Worm (Caenorhabditis elegans) whole organism, L3 larva: ENCODE results near the gene tomm-70.

Experiments used
- R02D3.7 ChIP-seq: fragments of 150-350 bp; optimal IDR thresholded peaks from 2 replicates; lab custom pipeline; 2014; ENCODE audit warnings: missing biosample characterization, missing genetic modification characterization
- ZK546.5 ChIP-seq: sonication (generic microtip); optimal IDR thresholded peaks from 2 replicates; lab custom pipeline; 2017; ENCODE audit warnings: missing biosample characterization, missing genetic modification characterization
- ama-1 ChIP-seq: fragments of 150-350 bp; optimal IDR thresholded peaks from 2 replicates; lab custom pipeline; 2018
- ceh-82 ChIP-seq: fragments of 150-350 bp; optimal IDR thresholded peaks from 2 replicates; lab custom pipeline; 2014; ENCODE audit warnings: missing biosample characterization, missing genetic modification characterization
- egl-27 ChIP-seq: sonication (generic microtip); optimal IDR thresholded peaks from 4 replicates; lab custom pipeline; 2017; ENCODE audit warnings: missing biosample characterization, missing genetic modification reagents, missing genetic modification characterization
- egl-5 ChIP-seq: fragments of 150-350 bp; optimal IDR thresholded peaks from 2 replicates; lab custom pipeline; 2017; ENCODE audit warnings: missing biosample characterization, missing genetic modification reagents, missing genetic modification characterization, inconsistent platforms
- elt-1 ChIP-seq: fragments of 150-350 bp; optimal IDR thresholded peaks from 2 replicates; lab custom pipeline; 2014; ENCODE audit warnings: missing biosample characterization, missing genetic modification characterization
- elt-2 ChIP-seq: sonication (generic microtip); optimal IDR thresholded peaks from 2 replicates; lab custom pipeline; 2016; ENCODE audit warnings: missing genetic modification reagents, mild to moderate bottlenecking, missing genetic modification characterization, missing compliant biosample characterization
- elt-3 ChIP-seq, 3 experiments: fragments of 150-350 bp in 1 of 3; sonication (generic microtip) in 2 of 3; optimal IDR thresholded peaks; 2 replicates in 2 of 3; 4 replicates in 1 of 3; lab custom pipeline; 2014 to 2017; ENCODE audit warnings: missing biosample characterization in 3 of 3, missing genetic modification characterization in 3 of 3
- fkh-10 ChIP-seq: sonication (generic microtip); optimal IDR thresholded peaks from 2 replicates; lab custom pipeline; 2017; ENCODE audit warnings: missing biosample characterization, missing genetic modification reagents, missing genetic modification characterization
- fos-1 ChIP-seq: fragments of 150-350 bp; optimal IDR thresholded peaks from 2 replicates; lab custom pipeline; 2014; ENCODE audit warnings: missing biosample characterization, missing genetic modification characterization
- hmg-11 ChIP-seq: sonication (generic microtip); optimal IDR thresholded peaks from 2 replicates; lab custom pipeline; 2016; ENCODE audit warnings: missing genetic modification characterization, missing compliant biosample characterization
- jun-1 ChIP-seq: fragments of 150-350 bp; optimal IDR thresholded peaks from 2 replicates; lab custom pipeline; 2014; ENCODE audit warnings: missing biosample characterization, missing genetic modification reagents, missing genetic modification characterization
- lin-15B ChIP-seq: fragments of 150-350 bp; optimal IDR thresholded peaks from 2 replicates; lab custom pipeline; 2014; ENCODE audit warnings: missing biosample characterization, missing genetic modification characterization
- lin-39 ChIP-seq: fragments of 150-350 bp; optimal IDR thresholded peaks from 2 replicates; lab custom pipeline; 2018; ENCODE audit warnings: missing biosample characterization, missing genetic modification reagents, missing genetic modification characterization
- lsy-12 ChIP-seq: sonication (generic microtip); optimal IDR thresholded peaks from 2 replicates; lab custom pipeline; 2016; ENCODE audit warnings: mild to moderate bottlenecking, missing genetic modification characterization, missing compliant biosample characterization
- mdl-1 ChIP-seq: fragments of 150-350 bp; optimal IDR thresholded peaks from 2 replicates; lab custom pipeline; 2014; ENCODE audit warnings: missing biosample characterization, missing genetic modification characterization
- mml-1 ChIP-seq: fragments of 150-350 bp; sonication (generic microtip); optimal IDR thresholded peaks from 3 replicates; lab custom pipeline; 2014; ENCODE audit warnings: missing biosample characterization, missing genetic modification characterization
- nfya-1 ChIP-seq: sonication (generic microtip); optimal IDR thresholded peaks from 2 replicates; lab custom pipeline; 2017; ENCODE audit warnings: missing genetic modification characterization, mild to moderate bottlenecking, missing compliant biosample characterization, antibody characterized with exemption, moderate library complexity; ENCODE audit not compliant: insufficient read depth
- nhr-11 ChIP-seq: fragments of 150-350 bp; optimal IDR thresholded peaks from 2 replicates; lab custom pipeline; 2014; ENCODE audit warnings: missing biosample characterization, missing genetic modification characterization
- nhr-23 ChIP-seq: fragments of 150-350 bp; optimal IDR thresholded peaks from 2 replicates; lab custom pipeline; 2014; ENCODE audit warnings: missing biosample characterization, missing genetic modification reagents, missing genetic modification characterization
- nhr-237 ChIP-seq: fragments of 150-350 bp; optimal IDR thresholded peaks from 2 replicates; lab custom pipeline; 2014; ENCODE audit warnings: missing biosample characterization, missing genetic modification characterization
- nhr-25 ChIP-seq: sonication (generic microtip); optimal IDR thresholded peaks from 2 replicates; lab custom pipeline; 2017; ENCODE audit warnings: missing biosample characterization, missing genetic modification characterization
- nhr-43 ChIP-seq: sonication (generic microtip); optimal IDR thresholded peaks from 2 replicates; lab custom pipeline; 2016; ENCODE audit warnings: mild to moderate bottlenecking, missing genetic modification characterization, missing compliant biosample characterization; ENCODE audit not compliant: poor library complexity, severe bottlenecking
- nhr-67 ChIP-seq: fragments of 150-350 bp; optimal IDR thresholded peaks from 2 replicates; lab custom pipeline; 2014; ENCODE audit warnings: missing biosample characterization, missing genetic modification characterization
- nhr-76 ChIP-seq: fragments of 150-350 bp; sonication (generic microtip); optimal IDR thresholded peaks from 5 replicates; lab custom pipeline; 2014; ENCODE audit warnings: missing biosample characterization, missing genetic modification characterization
- nhr-77 ChIP-seq: fragments of 150-350 bp; optimal IDR thresholded peaks from 2 replicates; lab custom pipeline; 2014; ENCODE audit warnings: missing biosample characterization, missing genetic modification characterization
- pha-4 ChIP-seq: fragments of 150-350 bp; optimal IDR thresholded peaks from 2 replicates; lab custom pipeline; 2014; ENCODE audit warnings: missing biosample characterization, missing genetic modification reagents, missing genetic modification characterization
- sea-2 ChIP-seq: fragments of 150-350 bp; sonication (generic microtip); optimal IDR thresholded peaks from 4 replicates; lab custom pipeline; 2014; ENCODE audit warnings: missing biosample characterization, missing genetic modification reagents, missing genetic modification characterization
- tbx-2 ChIP-seq: sonication (generic microtip); optimal IDR thresholded peaks from 2 replicates; lab custom pipeline; 2016; ENCODE audit warnings: mild to moderate bottlenecking, missing genetic modification characterization, missing compliant biosample characterization
- unc-39 ChIP-seq: sonication (generic microtip); optimal IDR thresholded peaks from 4 replicates; lab custom pipeline; 2017; ENCODE audit warnings: missing biosample characterization, missing genetic modification characterization
- unc-62 ChIP-seq: fragments of 150-350 bp; sonication (generic microtip); optimal IDR thresholded peaks from 4 replicates; lab custom pipeline; 2014; ENCODE audit warnings: missing biosample characterization, missing genetic modification reagents, missing genetic modification characterization
- ztf-11 ChIP-seq: fragments of 150-350 bp; optimal IDR thresholded peaks from 2 replicates; lab custom pipeline; 2014; ENCODE audit warnings: missing biosample characterization, missing genetic modification characterization
- ztf-4 ChIP-seq: fragments of 150-350 bp; optimal IDR thresholded peaks from 2 replicates; lab custom pipeline; 2014; ENCODE audit warnings: missing biosample characterization, missing genetic modification characterization

The tomm-70 gene

DNA sequence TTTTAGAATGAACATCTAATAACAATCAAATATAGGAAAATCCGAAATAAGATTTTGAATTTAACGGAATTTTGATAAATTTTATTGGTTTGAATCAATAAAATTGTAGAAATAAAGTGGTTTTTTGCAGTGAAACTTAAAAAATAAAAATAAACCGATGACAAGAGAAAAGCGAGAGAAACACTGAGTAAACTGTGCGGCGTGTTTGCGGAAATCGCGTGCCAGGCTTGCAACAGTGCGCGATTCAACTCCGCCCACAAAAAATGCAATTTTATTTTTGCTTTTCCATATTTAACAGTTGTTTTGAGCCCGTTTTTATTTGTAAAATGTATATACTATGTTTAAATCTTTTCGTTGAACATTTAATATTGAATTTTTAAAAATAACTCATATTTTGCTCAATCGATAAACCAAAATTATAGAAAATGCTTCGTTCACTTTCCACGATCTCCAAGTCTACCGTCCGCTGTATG lies 13.4 kb upstream of the tomm-70 start, which contains the start of gene mtss-1 (continued):
- TF ChIP-seq elt-3 (tag; optimal IDR thresholded peaks at IDR 0.05; lab: Kevin White, UChicago) (no peak), ceh-82 (tag; lab: Kevin White, UChicago) (no peak), unc-62 (GFP tag; lab: Kevin White, UChicago) (no peak)

DNA sequence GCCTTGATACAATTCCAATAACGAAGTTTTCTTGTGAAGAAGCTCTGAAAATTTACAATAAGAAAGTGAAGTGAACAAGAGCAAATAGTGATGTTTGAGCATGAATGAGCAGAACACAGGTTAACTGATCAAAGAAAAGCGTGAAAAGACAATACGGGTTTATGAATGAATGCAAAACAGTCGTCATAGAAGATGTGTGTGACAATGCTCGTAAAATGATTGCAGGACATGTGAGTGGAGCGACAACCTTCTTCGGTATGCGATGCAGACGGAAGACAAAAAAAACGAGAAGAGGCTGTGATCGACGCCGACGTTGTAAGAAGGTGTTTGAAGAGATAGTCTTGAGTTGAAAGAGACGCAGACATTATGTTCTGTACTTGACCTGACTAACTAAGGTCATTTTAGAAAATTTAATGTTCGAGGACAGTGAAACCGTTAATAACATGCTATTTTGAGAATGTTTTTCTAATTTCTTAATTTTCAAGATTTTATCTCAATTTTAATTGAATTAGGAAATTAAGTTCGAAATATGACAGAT lies 12.8 kb upstream of the tomm-70 start, which contains the start of gene mig-22:
Gene mig-22 (minus strand): TSS at position 51 of the 538 bp plus-strand sequence.
- TF ChIP-seq nhr-23 (tag; lab: Kevin White, UChicago) (peak; percentile 17), ztf-11 (no peak), nhr-25 (peak; percentile 83), ceh-82 (tag; lab: Kevin White, UChicago) (no peak), nhr-237 (no peak)

DNA sequence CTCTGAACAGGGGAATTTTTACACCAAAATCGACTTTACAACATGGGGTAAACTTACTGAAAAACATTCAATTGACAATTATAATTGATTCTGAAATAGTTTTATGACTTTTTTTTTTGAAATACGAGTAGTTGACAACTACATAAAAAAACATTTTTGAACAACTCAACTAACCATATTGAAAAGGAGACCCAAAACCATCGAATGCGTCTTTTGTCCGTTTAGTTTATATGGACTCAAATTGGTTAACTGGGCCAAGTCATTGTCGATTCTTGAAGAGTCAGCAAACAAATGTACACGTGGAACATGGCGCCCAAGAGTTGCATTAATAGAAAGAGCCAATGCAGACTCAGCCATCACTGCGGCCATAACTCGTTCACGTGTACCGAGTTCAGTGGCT lies 11.9 kb upstream of the tomm-70 start:
- TF ChIP-seq unc-39 (tag; lab: Kevin White, UChicago) (no peak), nhr-67 (tag; lab: Kevin White, UChicago) (no peak), ztf-4 (tag; lab: Kevin White, UChicago) (no peak)

DNA sequence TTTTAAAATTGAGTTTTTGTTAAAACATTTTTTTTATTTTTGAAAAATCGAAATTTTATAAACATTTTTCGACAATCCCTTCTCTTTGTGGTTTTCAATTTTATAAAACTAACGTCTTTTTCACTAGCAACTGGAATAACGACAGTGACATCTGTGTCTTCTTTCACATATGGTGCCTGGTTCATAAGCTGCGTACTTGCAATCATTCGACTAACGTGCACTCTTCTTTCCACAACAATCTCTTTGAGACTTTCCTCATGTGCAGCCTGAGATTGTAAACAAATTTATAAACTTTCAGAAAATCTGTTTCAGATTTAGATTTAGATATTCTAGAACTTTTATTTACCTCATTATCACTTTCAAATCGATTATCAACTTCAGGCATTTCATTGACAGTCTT lies 10.5 kb upstream of the tomm-70 start:
- no peak for TF ChIP-seq hmg-11 (tag; lab: Kevin White, UChicago)
- no peak for TF ChIP-seq nhr-23 (tag; lab: Kevin White, UChicago)
- TF ChIP-seq lsy-12, result no peak
- no peak for TF ChIP-seq ZK546.5
- no peak for TF ChIP-seq tbx-2
- TF ChIP-seq elt-1 (tag; lab: Kevin White, UChicago), result no peak
- no peak for TF ChIP-seq nhr-43 (tag; lab: Kevin White, UChicago)
- TF ChIP-seq nhr-77 (tag; lab: Kevin White, UChicago), result no peak
- no peak for TF ChIP-seq sea-2
- TF ChIP-seq jun-1 (tag; lab: Kevin White, UChicago), result no peak
- TF ChIP-seq fkh-10, result no peak
- TF ChIP-seq pha-4 (tag; lab: Kevin White, UChicago), result no peak
- no peak for TF ChIP-seq egl-5 (tag; lab: Kevin White, UChicago)
- TF ChIP-seq fos-1 (tag; lab: Kevin White, UChicago), result no peak
- no peak for TF ChIP-seq elt-2 (tag; lab: Kevin White, UChicago)
- no peak for TF ChIP-seq nhr-11 (tag; lab: Kevin White, UChicago)
- TF ChIP-seq nhr-76 (tag; lab: Kevin White, UChicago), result no peak
- TF ChIP-seq ceh-82 (tag; lab: Kevin White, UChicago), result no peak

DNA sequence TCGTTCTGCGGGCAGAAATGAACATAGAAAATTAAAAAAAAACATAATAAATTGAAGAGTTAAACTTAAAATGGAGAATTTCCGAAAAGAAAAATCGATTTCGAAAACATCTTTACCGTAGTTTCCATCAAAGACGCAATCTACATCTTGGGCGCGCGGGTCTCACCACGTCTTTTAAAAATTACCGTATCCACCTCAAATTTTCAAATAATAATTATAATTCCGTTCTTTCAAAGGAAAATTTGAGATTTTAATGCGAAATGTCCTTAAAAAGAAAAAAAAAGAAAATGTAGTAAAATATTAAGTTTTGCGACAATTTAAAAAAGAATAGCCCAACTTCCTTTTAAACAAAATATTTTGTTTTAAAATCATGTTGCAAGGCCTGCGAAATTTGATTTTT lies 8.6 kb upstream of the tomm-70 start:
- no peak for TF ChIP-seq nhr-23 (tag; lab: Kevin White, UChicago)
- no peak for TF ChIP-seq R02D3.7 (tag; lab: Kevin White, UChicago)
- TF ChIP-seq elt-1 (tag; lab: Kevin White, UChicago), result no peak
- no peak for TF ChIP-seq mdl-1 (tag; lab: Kevin White, UChicago)
- no peak for TF ChIP-seq nfya-1
- no peak for TF ChIP-seq egl-5 (tag; lab: Kevin White, UChicago)
- TF ChIP-seq lin-39 (tag; lab: Kevin White, UChicago), result no peak
- no peak for TF ChIP-seq lin-15B (tag; lab: Kevin White, UChicago)
- TF ChIP-seq nhr-67 (tag; lab: Kevin White, UChicago), result no peak
- TF ChIP-seq mml-1 (tag; lab: Kevin White, UChicago), result no peak
- no peak for TF ChIP-seq lsy-12
- no peak for TF ChIP-seq ZK546.5
- no peak for TF ChIP-seq hmg-11 (tag; lab: Kevin White, UChicago)
- no peak for TF ChIP-seq pha-4 (tag; lab: Kevin White, UChicago)
- TF ChIP-seq egl-27 (tag; lab: Kevin White, UChicago), result no peak
- no peak for TF ChIP-seq nhr-237
- no peak for TF ChIP-seq fos-1 (tag; lab: Kevin White, UChicago)
- no peak for TF ChIP-seq ama-1 (lab: Kevin White, UChicago)
- no peak for TF ChIP-seq elt-2 (tag; lab: Kevin White, UChicago)
- no peak for TF ChIP-seq ztf-11
